Fruit fly (Drosophila melanogaster) whole organism, embryonic: ENCODE measurements around the gene Kah.

Experiments used
- CG10979 ChIP-seq: fragments of 200-800 bp; sonication (Bioruptor generic); optimal IDR thresholded peaks from 2 replicates; lab custom pipeline; 2018; ENCODE audit warnings: missing biosample characterization, mild to moderate bottlenecking, missing genetic modification characterization, moderate library complexity
- CG11504 ChIP-seq: fragments of 200-800 bp; sonication (Bioruptor generic); optimal IDR thresholded peaks from 3 replicates; lab custom pipeline; 2019; ENCODE audit warnings: missing biosample characterization, mild to moderate bottlenecking, missing genetic modification characterization, moderate library complexity
- CG11560 ChIP-seq: fragments of 200-800 bp; sonication (Bioruptor generic); IDR thresholded peaks from 3 replicates; pipeline ENCODE4 v1.3.6; 2022; ENCODE audit warnings: missing biosample characterization, missing genetic modification characterization
- CG12659 ChIP-seq: fragments of 200-800 bp; sonication (Bioruptor generic); optimal IDR thresholded peaks from 3 replicates; lab custom pipeline; 2017; ENCODE audit warnings: mild to moderate bottlenecking, missing biosample characterization, missing genetic modification reagents, missing genetic modification characterization
- CG13775 ChIP-seq: fragments of 200-800 bp; sonication (Bioruptor generic); optimal IDR thresholded peaks from 3 replicates; lab custom pipeline; 2017; ENCODE audit warnings: missing biosample characterization, mild to moderate bottlenecking, missing genetic modification characterization
- CG14050 ChIP-seq: fragments of 200-800 bp; sonication (Bioruptor generic); IDR thresholded peaks from 3 replicates; pipeline ENCODE4 v1.3.6; 2022; ENCODE audit warnings: missing biosample characterization, missing genetic modification characterization
- CG17385 ChIP-seq: fragments of 200-800 bp; sonication (Bioruptor generic); optimal IDR thresholded peaks from 3 replicates; lab custom pipeline; 2018; ENCODE audit warnings: missing biosample characterization, mild to moderate bottlenecking, missing genetic modification characterization
- CG1792 ChIP-seq: fragments of 200-800 bp; sonication (Bioruptor generic); optimal IDR thresholded peaks from 2 replicates; lab custom pipeline; 2016; ENCODE audit warnings: missing biosample characterization, missing genetic modification characterization
- CG18476 ChIP-seq: fragments of 200-800 bp; sonication (Bioruptor generic); optimal IDR thresholded peaks from 2 replicates; lab custom pipeline; 2016; ENCODE audit warnings: missing biosample characterization, mild to moderate bottlenecking, missing genetic modification characterization
- CG2120 ChIP-seq: fragments of 200-800 bp; sonication (Bioruptor generic); optimal IDR thresholded peaks from 3 replicates; lab custom pipeline; 2016; ENCODE audit warnings: missing biosample characterization, missing genetic modification characterization
- CG31224 ChIP-seq: fragments of 200-800 bp; sonication (Bioruptor generic); IDR thresholded peaks from 2 replicates; pipeline ENCODE4 v1.3.6; 2022; ENCODE audit warnings: missing biosample characterization, missing genetic modification characterization
- CG32767 ChIP-seq: fragments of 200-800 bp; sonication (Bioruptor generic); IDR thresholded peaks from 2 replicates; pipeline ENCODE4 v1.3.6; 2022; ENCODE audit warnings: missing biosample characterization, missing genetic modification characterization
- CG34224 ChIP-seq: fragments of 200-800 bp; sonication (Bioruptor generic); IDR thresholded peaks from 3 replicates; pipeline ENCODE4 v1.3.6; 2022; ENCODE audit warnings: missing biosample characterization, missing genetic modification characterization; ENCODE audit not compliant: partially characterized antibody
- CG4617 ChIP-seq: fragments of 200-800 bp; sonication (Bioruptor generic); optimal IDR thresholded peaks from 3 replicates; lab custom pipeline; 2016; ENCODE audit warnings: missing biosample characterization, missing genetic modification characterization, borderline replicate concordance
- CG4707 ChIP-seq: fragments of 200-800 bp; sonication (Bioruptor generic); optimal IDR thresholded peaks from 2 replicates; lab custom pipeline; 2018; ENCODE audit warnings: missing biosample characterization, mild to moderate bottlenecking, missing genetic modification characterization, moderate library complexity
- CG6689 ChIP-seq: fragments of 200-800 bp; sonication (Bioruptor generic); IDR thresholded peaks from 2 replicates; pipeline ENCODE4 v1.3.6; 2022; ENCODE audit warnings: missing biosample characterization, missing genetic modification characterization
- CG7839 ChIP-seq: fragments of 200-800 bp; sonication (Bioruptor generic); optimal IDR thresholded peaks from 3 replicates; lab custom pipeline; 2018; ENCODE audit warnings: missing biosample characterization, mild to moderate bottlenecking, missing genetic modification characterization, moderate library complexity
- CG8944 ChIP-seq: fragments of 200-800 bp; sonication (Bioruptor generic); optimal IDR thresholded peaks from 3 replicates; lab custom pipeline; 2016; ENCODE audit warnings: missing biosample characterization, missing genetic modification characterization
- CHES-1-like ChIP-seq: fragments of 200-800 bp; sonication (Bioruptor generic); optimal IDR thresholded peaks from 2 replicates; lab custom pipeline; 2016; ENCODE audit warnings: missing biosample characterization, missing genetic modification characterization
- CkIIα-i1 ChIP-seq: fragments of 200-800 bp; sonication (Bioruptor generic); IDR thresholded peaks from 2 replicates; pipeline ENCODE4 v1.3.6; 2022; ENCODE audit warnings: missing biosample characterization, missing genetic modification characterization
- Dek ChIP-seq: fragments of 200-800 bp; sonication (Bioruptor generic); optimal IDR thresholded peaks from 3 replicates; lab custom pipeline; 2019; ENCODE audit warnings: missing biosample characterization, mild to moderate bottlenecking, missing genetic modification characterization, moderate library complexity
- Dip2 ChIP-seq: fragments of 200-800 bp; sonication (Bioruptor generic); IDR thresholded peaks from 2 replicates; pipeline ENCODE4 v1.3.6; 2022; ENCODE audit warnings: missing biosample characterization, missing genetic modification characterization
- Dll ChIP-seq: fragments of 200-800 bp; sonication (Bioruptor generic); IDR thresholded peaks from 4 replicates; pipeline ENCODE4 v1.3.6; 2022; ENCODE audit warnings: missing biosample characterization, missing genetic modification characterization; ENCODE audit not compliant: partially characterized antibody
- Fer1 ChIP-seq: fragments of 200-800 bp; sonication (Bioruptor generic); optimal IDR thresholded peaks from 2 replicates; lab custom pipeline; 2017; ENCODE audit warnings: missing biosample characterization, mild to moderate bottlenecking, missing genetic modification characterization
- HLH4C ChIP-seq: fragments of 200-800 bp; sonication (Bioruptor generic); IDR thresholded peaks from 3 replicates; pipeline ENCODE4 v1.3.6; 2022; ENCODE audit warnings: missing biosample characterization, missing genetic modification characterization; ENCODE audit not compliant: partially characterized antibody
- Kr ChIP-seq: fragments of 200-800 bp; sonication (Bioruptor generic); optimal IDR thresholded peaks from 2 replicates; lab custom pipeline; 2017; ENCODE audit warnings: missing biosample characterization, mild to moderate bottlenecking, missing genetic modification characterization
- Lpt ChIP-seq: fragments of >200 bp; optimal IDR thresholded peaks from 2 replicates; lab custom pipeline; 2018; ENCODE audit warnings: missing biosample characterization, missing genetic modification characterization
- Mad ChIP-seq: fragments of 200-800 bp; sonication (Bioruptor generic); optimal IDR thresholded peaks from 2 replicates; lab custom pipeline; 2016; ENCODE audit warnings: missing biosample characterization, missing genetic modification characterization
- NC2α ChIP-seq: fragments of 200-800 bp; sonication (Bioruptor generic); optimal IDR thresholded peaks from 2 replicates; lab custom pipeline; 2016; ENCODE audit warnings: missing biosample characterization, missing genetic modification characterization
- Pdp1 ChIP-seq, 2 experiments: fragments of 200-800 bp; sonication (Bioruptor generic); optimal IDR thresholded peaks; 3 replicates each; lab custom pipeline; 2016; ENCODE audit warnings: missing biosample characterization in 2 of 2, missing genetic modification characterization in 2 of 2, mild to moderate bottlenecking in 1 of 2, moderate library complexity in 1 of 2
- bcd ChIP-seq: fragments of 200-800 bp; sonication (Bioruptor generic); optimal IDR thresholded peaks from 2 replicates; lab custom pipeline; 2017; ENCODE audit warnings: missing biosample characterization, mild to moderate bottlenecking, missing genetic modification characterization
- bigmax ChIP-seq: fragments of 200-800 bp; sonication (Bioruptor generic); optimal IDR thresholded peaks from 2 replicates; lab custom pipeline; 2018; ENCODE audit warnings: missing biosample characterization, mild to moderate bottlenecking, missing genetic modification characterization
- btn ChIP-seq: fragments of 200-800 bp; sonication (Bioruptor generic); optimal IDR thresholded peaks from 2 replicates; lab custom pipeline; 2016; ENCODE audit warnings: missing biosample characterization, missing genetic modification characterization
- da ChIP-seq: fragments of 200-800 bp; sonication (Bioruptor generic); optimal IDR thresholded peaks from 2 replicates; lab custom pipeline; 2016; ENCODE audit warnings: missing biosample characterization, missing genetic modification characterization
- eyg ChIP-seq: fragments of 200-800 bp; sonication (Bioruptor generic); optimal IDR thresholded peaks from 3 replicates; lab custom pipeline; 2016; ENCODE audit warnings: missing biosample characterization, missing genetic modification characterization
- fu2 ChIP-seq: fragments of 200-800 bp; sonication (Bioruptor generic); optimal IDR thresholded peaks from 2 replicates; lab custom pipeline; 2016; ENCODE audit warnings: missing biosample characterization, missing genetic modification characterization
- gsb-n ChIP-seq: fragments of 200-800 bp; sonication (Bioruptor generic); optimal IDR thresholded peaks from 3 replicates; lab custom pipeline; 2018; ENCODE audit warnings: missing biosample characterization, mild to moderate bottlenecking, missing genetic modification characterization
- her ChIP-seq: fragments of 200-800 bp; sonication (Bioruptor generic); optimal IDR thresholded peaks from 2 replicates; lab custom pipeline; 2016; ENCODE audit warnings: missing biosample characterization, missing genetic modification characterization
- kah ChIP-seq: fragments of 200-800 bp; sonication (Bioruptor generic); optimal IDR thresholded peaks from 2 replicates; lab custom pipeline; 2018; ENCODE audit warnings: missing biosample characterization, mild to moderate bottlenecking, missing genetic modification characterization
- lmd ChIP-seq: fragments of 200-800 bp; sonication (Bioruptor generic); IDR thresholded peaks from 2 replicates; pipeline ENCODE4 v1.3.6; 2022; ENCODE audit warnings: missing biosample characterization, missing genetic modification characterization
- maf-S ChIP-seq: fragments of 200-800 bp; sonication (Bioruptor generic); optimal IDR thresholded peaks from 2 replicates; lab custom pipeline; 2016; ENCODE audit warnings: missing biosample characterization, missing genetic modification characterization
- mam ChIP-seq: fragments of 200-800 bp; sonication (Bioruptor generic); optimal IDR thresholded peaks from 3 replicates; lab custom pipeline; 2016; ENCODE audit warnings: missing biosample characterization, missing genetic modification characterization
- nom ChIP-seq: fragments of 200-800 bp; sonication (Bioruptor generic); optimal IDR thresholded peaks from 2 replicates; lab custom pipeline; 2017; ENCODE audit warnings: missing biosample characterization, missing genetic modification characterization, mild to moderate bottlenecking, moderate library complexity, missing genetic modification reagents
- pan ChIP-seq, 4 experiments: fragments of >200 bp in 3 of 4; fragments of 200-800 bp in 1 of 4; sonication (Bioruptor generic) in 1 of 4; optimal IDR thresholded peaks in 3 of 4; IDR thresholded peaks in 1 of 4; 2 replicates each; pipeline versions ENCODE4 v1.3.6 to Lab custom; 2017 to 2022; ENCODE audit warnings: missing biosample characterization in 2 of 4, missing genetic modification characterization in 2 of 4, mixed read lengths in 1 of 4
- phol ChIP-seq: fragments of 200-800 bp; sonication (Bioruptor generic); optimal IDR thresholded peaks from 3 replicates; lab custom pipeline; 2018; ENCODE audit warnings: missing biosample characterization, mild to moderate bottlenecking, missing genetic modification characterization, moderate library complexity
- ssp ChIP-seq: fragments of 200-800 bp; sonication (Bioruptor generic); IDR thresholded peaks from 2 replicates; pipeline ENCODE4 v1.3.6; 2022; ENCODE audit warnings: missing biosample characterization, missing genetic modification characterization
- sug ChIP-seq: fragments of 200-800 bp; optimal IDR thresholded peaks from 2 replicates; lab custom pipeline; 2019; ENCODE audit warnings: missing biosample characterization, mild to moderate bottlenecking, missing genetic modification characterization, moderate library complexity
- zen2 ChIP-seq: fragments of 200-800 bp; sonication (Bioruptor generic); IDR thresholded peaks from 3 replicates; pipeline ENCODE4 v1.3.6; 2022; ENCODE audit warnings: missing biosample characterization, missing genetic modification characterization; ENCODE audit not compliant: partially characterized antibody
- zfh1 ChIP-seq: fragments of 200-800 bp; sonication (Bioruptor generic); IDR thresholded peaks from 3 replicates; pipeline ENCODE4 v1.3.6; 2022; ENCODE audit warnings: missing biosample characterization, missing genetic modification characterization

Gene Kah

dm6 chr3L:613578-614300 lies 24.7 kb upstream of the Kah start (continued):
- TF ChIP-seq zfh1 (GFP tag; lab: Robert Waterston, UW) (peak; percentile 70), nom (GFP tag; lab: Kevin White, UChicago) (no peak), pan (optimal IDR thresholded peaks at IDR 0.05; lab: Kevin White, UChicago) (no peak), pan (GFP tag; optimal IDR thresholded peaks at IDR 0.05 in 1 of 2, IDR thresholded peaks at IDR 0.05 in 1 of 2) (peak in 1 of 2 experiments; percentile 26), Pdp1 (GFP tag; optimal IDR thresholded peaks at IDR 0.05; lab: Kevin White, UChicago) (peak; percentile 35 to 47), phol (tag; lab: Kevin White, UChicago) (peak; percentile 76), CG17385 (GFP tag; lab: Kevin White, UChicago) (no peak), CG11504 (tag; lab: Kevin White, UChicago) (peak; percentile 43), CG18476 (GFP tag; lab: Kevin White, UChicago) (no peak), Dll (no peak), HLH4C (no peak), CG7839 (peak; percentile 60), CG32767 (GFP tag; lab: Robert Waterston, UW) (peak; percentile 52; the same call in 1 of the 2 replicates), Lpt (GFP tag; lab: Kevin White, UChicago) (no peak), btn (GFP tag; lab: Kevin White, UChicago) (peak; percentile 36), CG13775 (peak; percentile 65), ssp (GFP tag; lab: Robert Waterston, UW) (no peak), CG4617 (GFP tag; lab: Kevin White, UChicago) (peak; percentile 41), zen2 (GFP tag; lab: Robert Waterston, UW) (no peak), fu2 (GFP tag; lab: Kevin White, UChicago) (no peak), CG14050 (GFP tag; lab: Robert Waterston, UW) (no peak), Dip2 (GFP tag; lab: Robert Waterston, UW) (no peak), da (GFP tag; lab: Kevin White, UChicago) (no peak), CG8944 (peak; percentile 46), lmd (GFP tag; lab: Robert Waterston, UW) (peak; percentile 54; the same call in 1 of the 2 replicates), CkIIα-i1 (GFP tag; lab: Robert Waterston, UW) (no peak), her (no peak), CHES-1-like (GFP tag; lab: Kevin White, UChicago) (no peak), CG6689 (GFP tag; lab: Robert Waterston, UW) (peak; percentile 68), CG12659 (GFP tag; lab: Kevin White, UChicago) (peak; percentile 13), mam (GFP tag; lab: Kevin White, UChicago) (no peak), CG34224 (GFP tag; lab: Robert Waterston, UW) (no peak), Mad (GFP tag; lab: Kevin White, UChicago) (peak; percentile 26), CG10979 (tag; lab: Kevin White, UChicago) (peak; percentile 82), NC2α (GFP tag; lab: Kevin White, UChicago) (no peak), kah (GFP tag; lab: Kevin White, UChicago) (no peak), eyg (GFP tag; lab: Kevin White, UChicago) (no peak), CG2120 (GFP tag; lab: Kevin White, UChicago) (peak; percentile 2), Kr (peak; percentile 47), Dek (tag; lab: Kevin White, UChicago) (no peak), gsb-n (peak; percentile 31), bigmax (no peak), CG4707 (GFP tag; lab: Kevin White, UChicago) (no peak), CG1792 (GFP tag; lab: Kevin White, UChicago) (no peak), Fer1 (GFP tag; lab: Kevin White, UChicago) (no peak), CG31224 (no peak), maf-S (GFP tag; lab: Kevin White, UChicago) (no peak), sug (tag; lab: Kevin White, UChicago) (no peak), bcd (GFP tag; lab: Kevin White, UChicago) (peak; percentile 15), CG11560 (tag; lab: Robert Waterston, UW) (no peak)
